Worm (Caenorhabditis elegans) whole organism, L1 larva: Measurements from ENCODE around the gene hlh-12.

Experiments used
- C04F5.9 ChIP-seq: sonication (generic microtip); optimal IDR thresholded peaks from 2 replicates; lab custom pipeline; 2016; ENCODE audit warnings: missing genetic modification characterization, missing compliant biosample characterization
- C16A3.4 ChIP-seq: fragments of 150-350 bp; optimal IDR thresholded peaks from 2 replicates; lab custom pipeline; 2014; ENCODE audit warnings: missing biosample characterization, missing genetic modification characterization
- aha-1 ChIP-seq: fragments of 150-350 bp; optimal IDR thresholded peaks from 2 replicates; lab custom pipeline; 2014; ENCODE audit warnings: missing biosample characterization, missing genetic modification characterization
- alr-1 ChIP-seq: fragments of 200-800 bp; sonication (Bioruptor generic); optimal IDR thresholded peaks from 2 replicates; lab custom pipeline; 2018; ENCODE audit warnings: borderline replicate concordance, mild to moderate bottlenecking, missing genetic modification characterization, missing compliant biosample characterization
- aly-2 ChIP-seq: fragments of 150-350 bp; optimal IDR thresholded peaks from 2 replicates; lab custom pipeline; 2014; ENCODE audit warnings: missing biosample characterization, missing genetic modification characterization
- blmp-1 ChIP-seq: fragments of 150-350 bp; optimal IDR thresholded peaks from 2 replicates; lab custom pipeline; 2014; ENCODE audit warnings: missing biosample characterization, missing genetic modification characterization
- ceh-82 ChIP-seq, 3 experiments: fragments of 150-350 bp in 1 of 3; sonication (generic microtip) in 2 of 3; optimal IDR thresholded peaks; 2 replicates each; lab custom pipeline; 2014 to 2017; ENCODE audit warnings: missing biosample characterization in 3 of 3, missing genetic modification characterization in 3 of 3
- ceh-88 ChIP-seq: fragments of 200-800 bp; sonication (Bioruptor generic); IDR thresholded peaks from 2 replicates; pipeline ENCODE4 v1.3.6; 2022; ENCODE audit warnings: missing genetic modification characterization, missing compliant biosample characterization
- ceh-90 ChIP-seq: sonication (generic microtip); optimal IDR thresholded peaks from 2 replicates; lab custom pipeline; 2016; ENCODE audit warnings: missing genetic modification characterization, missing compliant biosample characterization
- dpl-1 ChIP-seq, 3 experiments: fragments of 150-350 bp in 2 of 3; sonication (generic microtip) in 1 of 3; optimal IDR thresholded peaks; 2 replicates each; lab custom pipeline; 2014 to 2017; ENCODE audit warnings: missing biosample characterization in 3 of 3, missing genetic modification characterization in 3 of 3, missing genetic modification reagents in 3 of 3
- egl-13 ChIP-seq: sonication (generic microtip); optimal IDR thresholded peaks from 2 replicates; lab custom pipeline; 2016; ENCODE audit warnings: missing genotype, missing genetic modification reagents, missing genetic modification characterization, missing compliant biosample characterization
- egl-27 ChIP-seq, 2 experiments: fragments of 150-350 bp in 1 of 2; sonication (generic microtip); optimal IDR thresholded peaks; 3 replicates each; lab custom pipeline; 2017 to 2018; ENCODE audit warnings: missing biosample characterization in 2 of 2, missing genetic modification characterization in 2 of 2, missing genetic modification reagents in 2 of 2
- fkh-10 ChIP-seq: sonication (generic microtip); optimal IDR thresholded peaks from 2 replicates; lab custom pipeline; 2017; ENCODE audit warnings: missing biosample characterization, missing genetic modification reagents, missing genetic modification characterization
- fkh-4 ChIP-seq: sonication (generic microtip); optimal IDR thresholded peaks from 2 replicates; lab custom pipeline; 2016; ENCODE audit warnings: missing compliant biosample characterization, missing genetic modification characterization, borderline replicate concordance
- fkh-8 ChIP-seq: sonication (generic microtip); optimal IDR thresholded peaks from 2 replicates; lab custom pipeline; 2016; ENCODE audit warnings: mild to moderate bottlenecking, missing genetic modification characterization, missing compliant biosample characterization
- grh-1 ChIP-seq: fragments of 200-800 bp; sonication (Bioruptor generic); IDR thresholded peaks from 2 replicates; pipeline ENCODE4 v1.3.6; 2022; ENCODE audit warnings: missing genetic modification reagents, missing genetic modification characterization, missing compliant biosample characterization
- hlh-17 ChIP-seq: fragments of 200-800 bp; sonication (Bioruptor generic); optimal IDR thresholded peaks from 2 replicates; lab custom pipeline; 2018; ENCODE audit warnings: missing genetic modification characterization, mild to moderate bottlenecking, missing compliant biosample characterization, moderate library complexity, borderline replicate concordance
- hlh-4 ChIP-seq: sonication (generic microtip); optimal IDR thresholded peaks from 2 replicates; lab custom pipeline; 2016; ENCODE audit warnings: mild to moderate bottlenecking, missing genetic modification characterization, missing compliant biosample characterization
- hpl-2 ChIP-seq: fragments of 150-350 bp; optimal IDR thresholded peaks from 2 replicates; lab custom pipeline; 2014; ENCODE audit warnings: missing biosample characterization, missing genetic modification reagents, missing genetic modification characterization
- isw-1 ChIP-seq: fragments of 200-800 bp; sonication (Bioruptor generic); IDR thresholded peaks from 2 replicates; pipeline ENCODE4 v1.3.6; 2022; ENCODE audit warnings: missing genetic modification characterization, missing compliant biosample characterization
- jun-1 ChIP-seq: fragments of 150-350 bp; optimal IDR thresholded peaks from 2 replicates; lab custom pipeline; 2014; ENCODE audit warnings: missing biosample characterization, missing genetic modification reagents, missing genetic modification characterization
- lin-13 ChIP-seq: fragments of 150-350 bp; optimal IDR thresholded peaks from 2 replicates; lab custom pipeline; 2014; ENCODE audit warnings: missing biosample characterization, missing genetic modification reagents, missing genetic modification characterization
- lin-15B ChIP-seq: fragments of 150-350 bp; sonication (generic microtip); optimal IDR thresholded peaks from 3 replicates; lab custom pipeline; 2014; ENCODE audit warnings: missing biosample characterization, missing genetic modification characterization
- lin-35 ChIP-seq, 2 experiments: fragments of 150-350 bp; optimal IDR thresholded peaks; 2 replicates each; lab custom pipeline; 2014; ENCODE audit warnings: missing biosample characterization in 2 of 2, missing genetic modification characterization in 2 of 2, missing genetic modification reagents in 2 of 2
- lsy-2 ChIP-seq, 2 experiments: fragments of 150-350 bp; optimal IDR thresholded peaks; 2 replicates each; lab custom pipeline; 2014; ENCODE audit warnings: missing biosample characterization in 2 of 2, missing genetic modification characterization in 2 of 2
- mef-2 ChIP-seq: fragments of 150-350 bp; optimal IDR thresholded peaks from 2 replicates; lab custom pipeline; 2014; ENCODE audit warnings: missing biosample characterization, missing genetic modification characterization
- nhr-20 ChIP-seq: sonication (generic microtip); optimal IDR thresholded peaks from 2 replicates; lab custom pipeline; 2016; ENCODE audit warnings: mild to moderate bottlenecking, missing genetic modification characterization, missing compliant biosample characterization
- nhr-237 ChIP-seq: fragments of 150-350 bp; optimal IDR thresholded peaks from 2 replicates; lab custom pipeline; 2014; ENCODE audit warnings: missing biosample characterization, missing genetic modification characterization
- nhr-28 ChIP-seq: fragments of 150-350 bp; optimal IDR thresholded peaks from 2 replicates; lab custom pipeline; 2014; ENCODE audit warnings: missing biosample characterization, missing genetic modification characterization
- nhr-77 ChIP-seq: fragments of 150-350 bp; optimal IDR thresholded peaks from 2 replicates; lab custom pipeline; 2014; ENCODE audit warnings: missing biosample characterization, missing genetic modification characterization
- nhr-90 ChIP-seq: sonication (generic microtip); optimal IDR thresholded peaks from 2 replicates; lab custom pipeline; 2016; ENCODE audit warnings: mild to moderate bottlenecking, missing genetic modification characterization, missing compliant biosample characterization; ENCODE audit not compliant: poor library complexity
- pag-3 ChIP-seq: sonication (generic microtip); optimal IDR thresholded peaks from 2 replicates; lab custom pipeline; 2017; ENCODE audit warnings: missing genetic modification characterization, mild to moderate bottlenecking, missing compliant biosample characterization, antibody characterized with exemption, borderline replicate concordance; ENCODE audit not compliant: insufficient read depth
- pax-3 ChIP-seq: fragments of 200-800 bp; sonication (Bioruptor generic); optimal IDR thresholded peaks from 2 replicates; lab custom pipeline; 2018; ENCODE audit warnings: mild to moderate bottlenecking, missing genetic modification characterization, moderate library complexity, missing compliant biosample characterization
- pqm-1 ChIP-seq: sonication (generic microtip); optimal IDR thresholded peaks from 3 replicates; lab custom pipeline; 2017; ENCODE audit warnings: missing biosample characterization, missing genetic modification characterization
- rnt-1 ChIP-seq: sonication (generic microtip); optimal IDR thresholded peaks from 2 replicates; lab custom pipeline; 2016; ENCODE audit warnings: mild to moderate bottlenecking, missing genetic modification characterization, moderate library complexity, missing compliant biosample characterization
- skn-1 ChIP-seq: fragments of 150-350 bp; optimal IDR thresholded peaks from 2 replicates; lab custom pipeline; 2014; ENCODE audit warnings: missing biosample characterization, missing genetic modification characterization
- snu-23 ChIP-seq: sonication (generic microtip); optimal IDR thresholded peaks from 2 replicates; lab custom pipeline; 2016; ENCODE audit warnings: missing genetic modification characterization, missing compliant biosample characterization
- sox-4 ChIP-seq: sonication (generic microtip); optimal IDR thresholded peaks from 2 replicates; lab custom pipeline; 2016; ENCODE audit warnings: missing genetic modification characterization, missing compliant biosample characterization
- sup-37 ChIP-seq: fragments of 200-800 bp; sonication (Bioruptor generic); optimal IDR thresholded peaks from 2 replicates; lab custom pipeline; 2018; ENCODE audit warnings: mild to moderate bottlenecking, missing genetic modification characterization, missing compliant biosample characterization
- swsn-7 ChIP-seq: sonication (generic microtip); optimal IDR thresholded peaks from 2 replicates; lab custom pipeline; 2016; ENCODE audit warnings: missing genetic modification characterization, missing compliant biosample characterization
- unc-30 ChIP-seq: sonication (generic microtip); optimal IDR thresholded peaks from 2 replicates; lab custom pipeline; 2017; ENCODE audit warnings: missing biosample characterization, missing genetic modification characterization
- unc-62 ChIP-seq: fragments of 150-350 bp; optimal IDR thresholded peaks from 2 replicates; lab custom pipeline; 2014; ENCODE audit warnings: missing biosample characterization, missing genetic modification reagents, missing genetic modification characterization
- unc-86 ChIP-seq: sonication (generic microtip); optimal IDR thresholded peaks from 2 replicates; lab custom pipeline; 2016; ENCODE audit warnings: missing genetic modification characterization, missing compliant biosample characterization
- unc-98 ChIP-seq: fragments of 200-800 bp; sonication (Bioruptor generic); IDR thresholded peaks from 2 replicates; pipeline ENCODE4 v1.3.6; 2022; ENCODE audit warnings: missing genetic modification characterization, missing compliant biosample characterization
- xbp-1 ChIP-seq: sonication (generic microtip); optimal IDR thresholded peaks from 2 replicates; lab custom pipeline; 2016; ENCODE audit warnings: missing genetic modification characterization, missing compliant biosample characterization
- zag-1 ChIP-seq: fragments of 150-350 bp; optimal IDR thresholded peaks from 2 replicates; lab custom pipeline; 2014; ENCODE audit warnings: missing biosample characterization, missing genetic modification characterization
- zip-4 ChIP-seq: fragments of 200-800 bp; sonication (Bioruptor generic); optimal IDR thresholded peaks from 2 replicates; lab custom pipeline; 2018; ENCODE audit warnings: mild to moderate bottlenecking, missing genetic modification characterization, moderate library complexity, missing compliant biosample characterization
- ztf-11 ChIP-seq, 2 experiments: sonication (generic microtip); optimal IDR thresholded peaks; 2 replicates each; lab custom pipeline; 2016 to 2017; ENCODE audit warnings: missing genetic modification characterization in 2 of 2, missing biosample characterization in 1 of 2, missing compliant biosample characterization in 1 of 2
- ztf-4 ChIP-seq: fragments of 150-350 bp; optimal IDR thresholded peaks from 2 replicates; lab custom pipeline; 2014; ENCODE audit warnings: missing biosample characterization, missing genetic modification characterization

Gene hlh-12

DNA sequence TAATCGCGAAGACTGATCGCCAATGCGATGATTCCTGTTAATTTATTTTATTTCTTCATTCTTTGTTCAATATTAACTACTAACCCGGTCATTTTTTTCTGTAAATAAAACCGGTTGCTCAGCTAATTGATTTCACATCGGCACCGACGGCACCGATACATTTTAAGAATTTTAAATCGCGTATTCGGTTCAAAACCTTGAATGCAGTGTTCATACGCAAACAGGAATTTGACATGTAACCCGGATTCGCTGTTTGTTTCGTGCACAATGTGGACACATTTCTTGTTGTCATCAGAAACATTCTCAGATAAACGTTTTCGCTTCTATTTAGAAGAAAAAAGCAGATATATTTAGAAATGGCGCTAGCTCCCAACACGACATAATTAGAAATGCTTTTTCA is 20.7 kb upstream of the hlh-12 start:
- TF ChIP-seq unc-30 (tag; lab: Kevin White, UChicago): no peak
- no peak for TF ChIP-seq fkh-10
- no peak for TF ChIP-seq C04F5.9 (tag; lab: Kevin White, UChicago)
- TF ChIP-seq dpl-1 (GFP tag; optimal IDR thresholded peaks at IDR 0.05; lab: Kevin White, UChicago): no peak
- no peak for TF ChIP-seq egl-13 (tag; lab: Kevin White, UChicago)
- no peak for TF ChIP-seq unc-86 (tag; lab: Kevin White, UChicago)
- TF ChIP-seq, all 84 proteins: peak for 0

DNA sequence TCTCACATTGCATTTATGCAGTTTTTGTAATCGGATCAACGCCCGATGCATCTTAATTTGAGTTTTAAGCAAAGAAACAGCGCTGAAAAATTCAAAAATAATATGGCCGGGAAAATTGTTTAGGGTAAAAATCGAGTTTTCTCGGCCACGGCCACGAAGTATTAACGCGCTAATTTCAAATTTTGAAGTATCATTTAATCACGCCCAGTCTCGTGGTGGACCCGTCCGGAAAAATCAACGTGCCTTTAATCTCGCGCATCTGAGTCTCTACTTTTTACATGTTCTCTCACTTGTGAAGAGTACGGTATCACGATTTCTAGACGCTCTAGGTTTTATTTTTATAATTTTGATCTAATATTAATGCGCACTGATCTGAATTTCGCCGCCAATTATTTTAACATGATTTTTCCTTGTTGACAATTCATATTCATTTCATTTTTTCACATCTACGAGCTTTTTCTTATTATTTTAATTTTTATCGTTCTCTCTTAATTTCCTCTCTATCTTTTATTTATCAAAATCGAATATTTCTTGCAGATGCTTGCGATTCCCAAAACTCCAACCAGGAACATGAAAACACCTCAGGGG is 19.6 kb upstream of the hlh-12 start, which contains the start of the genes acdh-13 and mesp-1:
acdh-13 (minus strand) TSS at position 51 of the 588 bp plus-strand sequence.
mesp-1 (plus strand) TSS at position 538 of the 588 bp plus-strand sequence.
- no peak for TF ChIP-seq ceh-88 (GFP tag; lab: Robert Waterston, UW)
- TF ChIP-seq fkh-8: peak; percentile 29
- no peak for TF ChIP-seq hlh-4 (tag; lab: Kevin White, UChicago)
- peak; percentile 10 for TF ChIP-seq C16A3.4 (tag; lab: Kevin White, UChicago)
- TF ChIP-seq aly-2 (tag; lab: Kevin White, UChicago): no peak
- peak; percentile 92 to 94 for TF ChIP-seq lin-35 (GFP tag; optimal IDR thresholded peaks at IDR 0.05; lab: Kevin White, UChicago)
- no peak for TF ChIP-seq unc-98 (GFP tag; lab: Robert Waterston, UW)
- peak; percentile 95 for TF ChIP-seq rnt-1 (tag; lab: Kevin White, UChicago)
- no peak for TF ChIP-seq hlh-17 (GFP tag; lab: Kevin White, UChicago)
- no peak for TF ChIP-seq aha-1 (tag; lab: Kevin White, UChicago)
- TF ChIP-seq sup-37: no peak
- no peak for TF ChIP-seq mef-2
- TF ChIP-seq jun-1 (tag; lab: Kevin White, UChicago): no peak
- no peak for TF ChIP-seq zip-4 (GFP tag; lab: Kevin White, UChicago)
- TF ChIP-seq xbp-1 (tag; lab: Kevin White, UChicago): peak; percentile 35
- TF ChIP-seq pqm-1: no peak
- TF ChIP-seq unc-86 (tag; lab: Kevin White, UChicago): peak; percentile 10
- TF ChIP-seq hpl-2: no peak
- no peak for TF ChIP-seq ztf-4 (tag; lab: Kevin White, UChicago)
- peak; percentile 64 for TF ChIP-seq snu-23 (GFP tag; lab: Kevin White, UChicago)
- TF ChIP-seq zag-1 (tag; lab: Kevin White, UChicago): no peak
- no peak for TF ChIP-seq pag-3 (tag; lab: Kevin White, UChicago)
- TF ChIP-seq nhr-90 (tag; lab: Kevin White, UChicago): peak; percentile 64
- TF ChIP-seq isw-1: no peak
- peak; percentile 43 to 66 for TF ChIP-seq lsy-2 (tag; optimal IDR thresholded peaks at IDR 0.05; lab: Kevin White, UChicago)
- TF ChIP-seq blmp-1 (tag; lab: Kevin White, UChicago): peak; percentile 16
- peak; percentile 62 for TF ChIP-seq fkh-4 (tag; lab: Kevin White, UChicago)
- no peak for TF ChIP-seq unc-62
- no peak for TF ChIP-seq nhr-77 (tag; lab: Kevin White, UChicago)
- TF ChIP-seq ztf-11 (tag; optimal IDR thresholded peaks at IDR 0.05; lab: Kevin White, UChicago): peak in 1 of 2 experiments; percentile 66
- TF ChIP-seq swsn-7 (tag; lab: Kevin White, UChicago): peak; percentile 43
- TF ChIP-seq skn-1 (tag; lab: Kevin White, UChicago): peak; percentile 31
- TF ChIP-seq sox-4: peak; percentile 19
- peak; percentile 64 for TF ChIP-seq pax-3 (tag; lab: Kevin White, UChicago)
- TF ChIP-seq ceh-90 (tag; lab: Kevin White, UChicago): peak; percentile 84
- TF ChIP-seq grh-1 (GFP tag; lab: Robert Waterston, UW): no peak
- TF ChIP-seq lin-15B (tag; lab: Kevin White, UChicago): no peak
- TF ChIP-seq alr-1 (tag; lab: Kevin White, UChicago): no peak
- no peak for TF ChIP-seq nhr-28 (tag; lab: Kevin White, UChicago)
- TF ChIP-seq nhr-237 (tag; lab: Kevin White, UChicago): no peak
- peak in 1 of 3 experiments; percentile 24 for TF ChIP-seq ceh-82 (tag; optimal IDR thresholded peaks at IDR 0.05; lab: Kevin White, UChicago)
- TF ChIP-seq unc-30 (tag; lab: Kevin White, UChicago): no peak
- no peak for TF ChIP-seq C04F5.9 (tag; lab: Kevin White, UChicago)
- TF ChIP-seq nhr-20 (tag; lab: Kevin White, UChicago): peak; percentile 53
- peak; percentile 3 for TF ChIP-seq lin-13 (GFP tag; lab: Kevin White, UChicago)
- TF ChIP-seq egl-27 (tag; optimal IDR thresholded peaks at IDR 0.05; lab: Kevin White, UChicago): no peak
- peak; percentile 88 to 93 (median 91) for TF ChIP-seq dpl-1 (GFP tag; optimal IDR thresholded peaks at IDR 0.05; lab: Kevin White, UChicago)
